Worm (Caenorhabditis elegans) whole organism, L4/young adult: Measurements from ENCODE around the gene wee-1.1.

Experiments
- W03F9.2 ChIP-seq: fragments of 150-350 bp; optimal IDR thresholded peaks from 2 replicates; lab custom pipeline; 2014; ENCODE audit warnings: missing biosample characterization, missing genetic modification characterization
- him-1 ChIP-seq: sonication (generic microtip); optimal IDR thresholded peaks from 2 replicates; lab custom pipeline; 2016; ENCODE audit warnings: missing genotype, missing genetic modification reagents, missing genetic modification characterization, missing compliant biosample characterization

DNA sequence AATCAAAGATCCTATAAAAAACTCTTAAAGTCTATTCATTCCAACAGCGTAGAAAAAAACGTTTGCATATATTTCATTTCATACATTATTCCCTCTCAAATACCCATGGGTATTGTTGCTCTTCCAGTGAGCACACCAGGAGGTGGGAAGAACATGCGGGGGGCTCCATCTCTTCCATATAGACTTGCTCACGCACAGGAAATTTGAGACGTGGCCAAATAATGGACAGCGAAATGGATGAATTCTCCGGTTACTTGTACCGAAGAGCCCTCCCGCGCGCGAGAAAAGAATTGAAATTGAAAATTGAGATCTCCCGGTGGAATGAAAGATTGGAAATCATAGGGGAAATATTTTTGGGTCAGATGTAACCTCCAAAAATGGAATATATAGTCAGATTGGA, 5.7 kb downstream of the wee-1.1 start:
- TF ChIP-seq W03F9.2 (tag; lab: Kevin White, UChicago) (no peak), him-1 (no peak)
